Worm (Caenorhabditis elegans) whole organism, L4 larva: Measurements from ENCODE around the gene clec-80.
"Not testable (repeated sequence)": the region's sequence is repeated elsewhere in the genome, so short reads cannot be mapped to it uniquely, and the experiment has no call there.

Experiments
- F26F4.8 ChIP-seq: fragments of 200-800 bp; sonication (Bioruptor generic); conservative IDR thresholded peaks from 2 replicates; pipeline ENCODE4 v1.3.6; 2022; ENCODE audit warnings: missing genetic modification characterization, missing compliant biosample characterization
- F37D6.2 ChIP-seq: sonication (generic microtip); optimal IDR thresholded peaks from 2 replicates; lab custom pipeline; 2016; ENCODE audit warnings: mild to moderate bottlenecking, missing genetic modification characterization, missing compliant biosample characterization
- F44E2.7 ChIP-seq: fragments of 200-800 bp; sonication (Bioruptor generic); IDR thresholded peaks from 2 replicates; pipeline ENCODE4 v2.1.2; 2022; ENCODE audit warnings: missing genetic modification characterization, missing compliant biosample characterization
- R02D3.7 ChIP-seq: fragments of 150-350 bp; sonication (generic microtip); optimal IDR thresholded peaks from 3 replicates; lab custom pipeline; 2014; ENCODE audit warnings: missing biosample characterization, missing genetic modification characterization
- Y105C5A.15 ChIP-seq: fragments of 200-800 bp; sonication (Bioruptor generic); IDR thresholded peaks from 2 replicates; pipeline ENCODE4 v1.3.6; 2022; ENCODE audit warnings: missing genetic modification characterization, missing compliant biosample characterization
- Y5F2A.4 ChIP-seq: fragments of 200-800 bp; sonication (Bioruptor generic); optimal IDR thresholded peaks from 2 replicates; lab custom pipeline; 2018; ENCODE audit warnings: mild to moderate bottlenecking, missing genetic modification characterization, missing compliant biosample characterization
- aly-2 ChIP-seq: sonication (generic microtip); optimal IDR thresholded peaks from 2 replicates; lab custom pipeline; 2018; ENCODE audit warnings: missing biosample characterization, missing genetic modification characterization
- arid-1 ChIP-seq: fragments of 200-800 bp; sonication (Bioruptor generic); conservative IDR thresholded peaks from 2 replicates; pipeline ENCODE4 v1.3.6; 2022; ENCODE audit warnings: missing genetic modification reagents, missing genetic modification characterization, missing compliant biosample characterization
- ceh-28 ChIP-seq: fragments of 150-350 bp; optimal IDR thresholded peaks from 2 replicates; lab custom pipeline; 2014; ENCODE audit warnings: missing biosample characterization, missing genetic modification reagents, missing genetic modification characterization
- ceh-44 ChIP-seq: fragments of 200-800 bp; sonication (Bioruptor generic); IDR thresholded peaks from 2 replicates; pipeline ENCODE4 v1.3.6; 2022; ENCODE audit warnings: missing genetic modification reagents, missing genetic modification characterization, missing compliant biosample characterization
- ceh-62 ChIP-seq: sonication (generic microtip); optimal IDR thresholded peaks from 2 replicates; lab custom pipeline; 2017; ENCODE audit warnings: missing biosample characterization, missing genetic modification characterization
- ceh-82 ChIP-seq: sonication (generic microtip); optimal IDR thresholded peaks from 2 replicates; lab custom pipeline; 2017; ENCODE audit warnings: missing biosample characterization, missing genetic modification characterization
- cey-2 ChIP-seq: sonication (generic microtip); optimal IDR thresholded peaks from 3 replicates; lab custom pipeline; 2017; ENCODE audit warnings: missing genetic modification characterization, mild to moderate bottlenecking, missing compliant biosample characterization, antibody characterized with exemption, borderline replicate concordance; ENCODE audit not compliant: insufficient read depth
- daf-16 ChIP-seq, 3 experiments: sonication (generic microtip); optimal IDR thresholded peaks; 2 replicates each; lab custom pipeline; 2016 to 2017; ENCODE audit warnings: missing genetic modification characterization in 3 of 3, missing genetic modification reagents in 3 of 3, mild to moderate bottlenecking in 2 of 3, missing compliant biosample characterization in 2 of 3, missing biosample characterization in 1 of 3, moderate library complexity in 1 of 3
- daf-19 ChIP-seq: fragments of 200-800 bp; sonication (Bioruptor generic); conservative IDR thresholded peaks from 2 replicates; pipeline ENCODE4 v1.3.6; 2022; ENCODE audit warnings: missing genetic modification characterization, missing compliant biosample characterization
- dmd-9 ChIP-seq: fragments of 200-800 bp; sonication (Bioruptor generic); IDR thresholded peaks from 2 replicates; pipeline ENCODE4 v1.3.6; 2022; ENCODE audit warnings: missing genetic modification reagents, missing genetic modification characterization, missing compliant biosample characterization
- duxl-1 ChIP-seq: sonication (generic microtip); optimal IDR thresholded peaks from 2 replicates; lab custom pipeline; 2016; ENCODE audit warnings: mild to moderate bottlenecking, missing genetic modification characterization, moderate library complexity, missing compliant biosample characterization; ENCODE audit not compliant: poor library complexity
- gei-8 ChIP-seq: fragments of 200-800 bp; sonication (Bioruptor generic); optimal IDR thresholded peaks from 2 replicates; lab custom pipeline; 2018; ENCODE audit warnings: mild to moderate bottlenecking, missing genetic modification characterization, missing compliant biosample characterization
- hlh-11 ChIP-seq: fragments of 200-800 bp; sonication (Bioruptor generic); optimal IDR thresholded peaks from 2 replicates; lab custom pipeline; 2018; ENCODE audit warnings: mild to moderate bottlenecking, missing genetic modification characterization, missing compliant biosample characterization
- hlh-30 ChIP-seq: sonication (generic microtip); optimal IDR thresholded peaks from 2 replicates; lab custom pipeline; 2017; ENCODE audit warnings: antibody characterized with exemption, mild to moderate bottlenecking, missing genetic modification characterization, missing compliant biosample characterization; ENCODE audit not compliant: insufficient read depth
- jun-1 ChIP-seq: fragments of 150-350 bp; optimal IDR thresholded peaks from 2 replicates; lab custom pipeline; 2014; ENCODE audit warnings: missing biosample characterization, missing genetic modification reagents, missing genetic modification characterization
- lin-1 ChIP-seq: fragments of 200-800 bp; sonication (Bioruptor generic); IDR thresholded peaks from 2 replicates; pipeline ENCODE4 v1.3.6; 2022; ENCODE audit warnings: missing genetic modification reagents, missing genetic modification characterization, missing compliant biosample characterization
- lin-15B ChIP-seq: fragments of 150-350 bp; sonication (generic microtip); optimal IDR thresholded peaks from 3 replicates; lab custom pipeline; 2014; ENCODE audit warnings: missing biosample characterization, missing genetic modification characterization
- lin-29 ChIP-seq: fragments of 200-800 bp; sonication (Bioruptor generic); IDR thresholded peaks from 2 replicates; pipeline ENCODE4 v1.3.6; 2022; ENCODE audit warnings: missing genetic modification reagents, missing genetic modification characterization, missing compliant biosample characterization
- lin-38 ChIP-seq: fragments of 200-800 bp; sonication (Bioruptor generic); IDR thresholded peaks from 2 replicates; pipeline ENCODE4 v1.3.6; 2022; ENCODE audit warnings: missing genetic modification reagents, missing genetic modification characterization, missing compliant biosample characterization
- lin-39 ChIP-seq: fragments of 150-350 bp; optimal IDR thresholded peaks from 2 replicates; lab custom pipeline; 2014; ENCODE audit warnings: missing biosample characterization, missing genetic modification reagents, missing genetic modification characterization
- lir-3 ChIP-seq: sonication (generic microtip); optimal IDR thresholded peaks from 2 replicates; lab custom pipeline; 2016; ENCODE audit warnings: mild to moderate bottlenecking, missing genetic modification characterization, missing compliant biosample characterization
- madf-5 ChIP-seq, 2 experiments: fragments of 200-800 bp; sonication (Bioruptor generic); IDR thresholded peaks; 2 replicates each; pipeline ENCODE4 v1.3.6; 2022; ENCODE audit warnings: missing compliant biosample characterization in 2 of 2, missing genetic modification characterization in 2 of 2
- madf-9 ChIP-seq: fragments of 200-800 bp; sonication (Bioruptor generic); conservative IDR thresholded peaks from 2 replicates; pipeline ENCODE4 v1.3.6; 2022; ENCODE audit warnings: missing genetic modification reagents, missing genetic modification characterization, missing compliant biosample characterization
- mep-1 ChIP-seq: fragments of 150-350 bp; sonication (generic microtip); optimal IDR thresholded peaks from 3 replicates; lab custom pipeline; 2014; ENCODE audit warnings: missing biosample characterization, missing genetic modification characterization
- mxl-2 ChIP-seq: fragments of 200-800 bp; sonication (Bioruptor generic); conservative IDR thresholded peaks from 2 replicates; pipeline ENCODE4 v1.3.6; 2022; ENCODE audit warnings: missing genetic modification reagents, missing genetic modification characterization, missing compliant biosample characterization
- nhr-102 ChIP-seq: sonication (generic microtip); optimal IDR thresholded peaks from 2 replicates; lab custom pipeline; 2016; ENCODE audit warnings: mild to moderate bottlenecking, missing genetic modification characterization, moderate library complexity, missing compliant biosample characterization
- nhr-237 ChIP-seq: sonication (generic microtip); optimal IDR thresholded peaks from 2 replicates; lab custom pipeline; 2017; ENCODE audit warnings: missing biosample characterization, missing genetic modification characterization
- nhr-41 ChIP-seq: fragments of 200-800 bp; sonication (Bioruptor generic); IDR thresholded peaks from 2 replicates; pipeline ENCODE4 v1.3.6; 2022; ENCODE audit warnings: missing genetic modification reagents, missing genetic modification characterization, missing compliant biosample characterization
- nhr-42 ChIP-seq: fragments of 200-800 bp; sonication (Bioruptor generic); IDR thresholded peaks from 2 replicates; pipeline ENCODE4 v1.3.6; 2022; ENCODE audit warnings: missing genetic modification characterization, missing compliant biosample characterization
- nhr-48 ChIP-seq: sonication (generic microtip); optimal IDR thresholded peaks from 2 replicates; lab custom pipeline; 2016; ENCODE audit warnings: mild to moderate bottlenecking, missing genetic modification characterization, missing compliant biosample characterization
- nhr-76 ChIP-seq: fragments of 150-350 bp; optimal IDR thresholded peaks from 2 replicates; lab custom pipeline; 2014; ENCODE audit warnings: missing biosample characterization, missing genetic modification characterization
- rbr-2 ChIP-seq: sonication (generic microtip); optimal IDR thresholded peaks from 2 replicates; lab custom pipeline; 2016; ENCODE audit warnings: missing genotype, missing genetic modification characterization, missing compliant biosample characterization
- saeg-2 ChIP-seq: fragments of 200-800 bp; sonication (Bioruptor generic); IDR thresholded peaks from 2 replicates; pipeline ENCODE4 v1.3.6; 2022; ENCODE audit warnings: missing genetic modification reagents, missing genetic modification characterization, missing compliant biosample characterization
- sdz-12 ChIP-seq: fragments of 200-800 bp; sonication (Bioruptor generic); optimal IDR thresholded peaks from 2 replicates; lab custom pipeline; 2018; ENCODE audit warnings: mild to moderate bottlenecking, missing genetic modification characterization, missing compliant biosample characterization
- snpc-1.2 ChIP-seq: fragments of 200-800 bp; sonication (Bioruptor generic); IDR thresholded peaks from 2 replicates; pipeline ENCODE4 v1.3.6; 2022; ENCODE audit warnings: missing genetic modification reagents, missing genetic modification characterization, missing compliant biosample characterization
- spr-1 ChIP-seq: sonication (generic microtip); optimal IDR thresholded peaks from 2 replicates; lab custom pipeline; 2016; ENCODE audit warnings: mild to moderate bottlenecking, missing genetic modification characterization, missing compliant biosample characterization
- tag-97 ChIP-seq: fragments of 200-800 bp; sonication (Bioruptor generic); IDR thresholded peaks from 2 replicates; pipeline ENCODE4 v1.3.6; 2022; ENCODE audit warnings: missing genetic modification characterization, missing compliant biosample characterization
- unc-130 ChIP-seq: sonication (generic microtip); optimal IDR thresholded peaks from 2 replicates; lab custom pipeline; 2016; ENCODE audit warnings: missing genetic modification reagents, missing genetic modification characterization, missing compliant biosample characterization
- unc-62 ChIP-seq, 3 experiments: fragments of 150-350 bp in 1 of 3; sonication (generic microtip); optimal IDR thresholded peaks in 2 of 3; peaks in 1 of 3; 1 replicate in 1 of 3; 2 replicates in 2 of 3; lab custom pipeline; 2014 to 2017; ENCODE audit warnings: missing biosample characterization in 3 of 3, missing genetic modification characterization in 3 of 3, missing genetic modification reagents in 3 of 3, missing genotype in 1 of 3
- vab-7 ChIP-seq: fragments of 200-800 bp; sonication (Bioruptor generic); IDR thresholded peaks from 2 replicates; pipeline ENCODE4 v1.3.6; 2022; ENCODE audit warnings: missing genetic modification reagents, missing genetic modification characterization, missing compliant biosample characterization
- zip-11 ChIP-seq: fragments of 200-800 bp; sonication (Bioruptor generic); IDR thresholded peaks from 2 replicates; pipeline ENCODE4 v1.3.6; 2022; ENCODE audit warnings: missing genetic modification characterization, missing compliant biosample characterization
- ztf-11 ChIP-seq: fragments of 150-350 bp; optimal IDR thresholded peaks from 2 replicates; lab custom pipeline; 2014; ENCODE audit warnings: missing biosample characterization, missing genetic modification characterization

Gene clec-80

DNA sequence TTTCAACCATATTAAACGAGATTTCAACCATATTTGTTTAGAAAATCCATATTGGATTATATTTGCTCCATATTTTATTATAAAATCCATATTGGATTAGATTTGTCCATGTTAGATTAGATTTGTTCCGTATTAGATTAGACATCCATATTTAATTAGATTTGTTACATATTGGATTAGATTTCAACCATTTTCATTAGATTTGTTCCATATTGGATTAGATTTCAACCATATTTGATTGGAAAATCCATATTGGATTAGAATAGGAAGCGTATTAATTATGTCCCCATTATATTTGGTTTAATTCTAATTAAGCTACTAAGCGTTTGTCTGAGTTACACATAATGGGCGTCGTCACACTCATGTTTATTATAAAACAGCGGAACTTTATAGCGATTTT is 22.0 kb upstream of the clec-80 start, which contains the start of gene Y54G2A.44:
Gene Y54G2A.44 (plus strand): TSS at position 301 of the 400 bp plus-strand sequence.
- TF ChIP-seq tag-97 (GFP tag; lab: Robert Waterston, UW); spr-1; snpc-1.2 (GFP tag; lab: Robert Waterston, UW): not testable (repeated sequence)
- TF ChIP-seq, all 104 proteins: peak for 0; not testable (repeated sequence) for 104

DNA sequence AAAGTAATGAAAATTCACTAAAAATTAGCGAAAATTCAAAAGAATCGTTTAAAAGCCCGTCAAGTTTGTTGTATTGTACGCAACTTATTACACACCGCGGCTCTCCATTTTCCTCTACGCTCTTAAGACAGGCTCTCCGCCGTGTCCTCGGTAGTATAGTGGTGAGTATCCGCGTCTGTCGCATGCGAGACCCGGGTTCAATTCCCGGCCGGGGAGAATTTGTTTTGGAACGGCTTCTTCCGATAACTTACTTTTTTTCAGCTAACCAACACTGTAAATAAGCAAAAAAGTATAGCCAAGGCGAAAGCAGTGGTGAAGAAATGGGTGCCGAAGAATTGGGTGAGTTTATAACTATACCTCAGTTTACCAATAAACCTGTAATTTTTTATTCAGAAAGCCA is 21.4 kb upstream of the clec-80 start:
- TF ChIP-seq lin-39 (tag; lab: Kevin White, UChicago) (no peak), R02D3.7 (tag; lab: Kevin White, UChicago) (no peak), lin-38 (GFP tag; lab: Robert Waterston, UW) (peak; percentile 65), jun-1 (no peak), mep-1 (tag; lab: Kevin White, UChicago) (peak; percentile 4), nhr-42 (GFP tag; lab: Robert Waterston, UW) (no peak), ceh-28 (tag; lab: Kevin White, UChicago) (no peak), hlh-11 (tag; lab: Kevin White, UChicago) (peak; percentile 5), madf-9 (GFP tag; lab: Robert Waterston, UW) (peak; percentile 68; the same call in 1 of the 2 replicates), F44E2.7 (GFP tag; lab: Robert Waterston, UW) (0 out of 2 replicates have a peak, but pooled peaks have one; percentile 23), nhr-237 (tag; lab: Kevin White, UChicago) (no peak), ceh-44 (GFP tag; lab: Robert Waterston, UW) (peak; percentile 65; the same call in 1 of the 2 replicates), unc-130 (GFP tag; lab: Kevin White, UChicago) (no peak), ceh-82 (tag; lab: Kevin White, UChicago) (no peak), daf-16 (GFP tag; optimal IDR thresholded peaks at IDR 0.05; lab: Kevin White, UChicago) (peak in 1 of 2 experiments; percentile 69), daf-16 (tag; optimal IDR thresholded peaks at IDR 0.05; lab: Kevin White, UChicago) (peak; percentile 27), ztf-11 (tag; lab: Kevin White, UChicago) (no peak), lin-1 (GFP tag; lab: Robert Waterston, UW) (no peak), aly-2 (tag; lab: Kevin White, UChicago) (peak; percentile 12), arid-1 (GFP tag; lab: Robert Waterston, UW) (peak; percentile 48; the same call in 1 of the 2 replicates), Y5F2A.4 (peak; percentile 48), lir-3 (tag; lab: Kevin White, UChicago) (no peak), rbr-2 (no peak), duxl-1 (tag; lab: Kevin White, UChicago) (no peak), nhr-102 (no peak), F26F4.8 (GFP tag; lab: Robert Waterston, UW) (no peak; the same call in 1 of the 2 replicates), nhr-48 (tag; lab: Kevin White, UChicago) (no peak), nhr-41 (GFP tag; lab: Robert Waterston, UW) (no peak), zip-11 (GFP tag; lab: Robert Waterston, UW) (no peak), sdz-12 (no peak), madf-5 (GFP tag; IDR thresholded peaks at IDR 0.05; lab: Robert Waterston, UW) (0 out of 4 replicates have a peak, but pooled peaks of 1 of the 2 experiments have one; percentile 51), unc-62 (GFP tag; optimal IDR thresholded peaks at IDR 0.05 in 1 of 2; lab: Kevin White, UChicago) (no peak), unc-62 (tag; optimal IDR thresholded peaks at IDR 0.05; lab: Kevin White, UChicago) (no peak), hlh-30 (tag; lab: Kevin White, UChicago) (peak; percentile 42), cey-2 (tag; lab: Kevin White, UChicago) (no peak), gei-8 (no peak), saeg-2 (GFP tag; lab: Robert Waterston, UW) (no peak), Y105C5A.15 (no peak), nhr-76 (tag; lab: Kevin White, UChicago) (no peak), mxl-2 (GFP tag; lab: Robert Waterston, UW) (no peak), vab-7 (GFP tag; lab: Robert Waterston, UW) (peak; percentile 86), ceh-62 (no peak), daf-19 (no peak), lin-29 (GFP tag; lab: Robert Waterston, UW) (no peak), F37D6.2 (tag; lab: Kevin White, UChicago) (no peak), lin-15B (no peak), dmd-9 (GFP tag; lab: Robert Waterston, UW) (peak; percentile 61; the same call in 1 of the 2 replicates)
